Worm (Caenorhabditis elegans): ENCODE measurements around the gene cyb-1.

- TF ChIP-seq unc-39 (tag; optimal IDR thresholded peaks at IDR 0.05) (no peak), lsy-2 (tag; optimal IDR thresholded peaks at IDR 0.05) (no peak), M03D4.4 (tag; optimal IDR thresholded peaks at IDR 0.05) (no peak), flh-1 (GFP tag; optimal IDR thresholded peaks at IDR 0.05) (no peak), unc-62 (GFP tag; optimal IDR thresholded peaks at IDR 0.05) (no peak), nhr-76 (tag; optimal IDR thresholded peaks at IDR 0.05) (no peak), nhr-28 (tag; optimal IDR thresholded peaks at IDR 0.05) (no peak), snpc-4 (tag; optimal IDR thresholded peaks at IDR 0.05) (no peak), elt-3 (tag; optimal IDR thresholded peaks at IDR 0.05) (no peak), ces-1 (GFP tag; optimal IDR thresholded peaks at IDR 0.05) (no peak), nhr-2 (tag; optimal IDR thresholded peaks at IDR 0.05) (no peak)
Observed at ce11 chrIV:10784085-10784484, 49.1 kb downstream of the cyb-1 start.

All from whole organism, mixed stage, embryonic.